Worm (Caenorhabditis elegans) whole organism, young adult: ENCODE data around the gene C33F10.8.

Experiments used
- B0261.1 ChIP-seq: sonication (generic microtip); optimal IDR thresholded peaks from 2 replicates; lab custom pipeline; 2016; ENCODE audit warnings: mild to moderate bottlenecking, missing genetic modification characterization, moderate library complexity, missing compliant biosample characterization
- C06A6.2 ChIP-seq: fragments of 200-800 bp; sonication (Bioruptor generic); conservative IDR thresholded peaks from 2 replicates; pipeline ENCODE4 v1.3.6; 2022; ENCODE audit warnings: missing genetic modification characterization, missing compliant biosample characterization
- C17E4.6 ChIP-seq: fragments of 200-800 bp; sonication (Bioruptor generic); IDR thresholded peaks from 2 replicates; pipeline ENCODE4 v1.3.6; 2022; ENCODE audit warnings: missing genetic modification reagents, missing genetic modification characterization, missing compliant biosample characterization
- D2030.7 ChIP-seq: fragments of 200-800 bp; sonication (Bioruptor generic); IDR thresholded peaks from 2 replicates; pipeline ENCODE4 v1.3.6; 2022; ENCODE audit warnings: missing genetic modification reagents, missing genetic modification characterization, missing compliant biosample characterization
- F37B4.10 ChIP-seq: fragments of 200-800 bp; sonication (Bioruptor generic); IDR thresholded peaks from 2 replicates; pipeline ENCODE4 v1.3.6; 2022; ENCODE audit warnings: missing genetic modification characterization, missing compliant biosample characterization
- F55B11.4 ChIP-seq: sonication (generic microtip); optimal IDR thresholded peaks from 2 replicates; lab custom pipeline; 2016; ENCODE audit warnings: missing compliant biosample characterization, missing genetic modification characterization, borderline replicate concordance; ENCODE audit not compliant: insufficient read depth
- akir-1 ChIP-seq: fragments of 200-800 bp; sonication (Bioruptor generic); optimal IDR thresholded peaks from 2 replicates; lab custom pipeline; 2018; ENCODE audit warnings: mild to moderate bottlenecking, missing genetic modification characterization, moderate library complexity, missing compliant biosample characterization
- bed-2 ChIP-seq: fragments of 200-800 bp; sonication (Bioruptor generic); IDR thresholded peaks from 2 replicates; pipeline ENCODE4 v1.3.6; 2022; ENCODE audit warnings: missing genetic modification reagents, missing genetic modification characterization, missing compliant biosample characterization
- cebp-1 ChIP-seq, 2 experiments: fragments of 200-800 bp in 1 of 2; sonication (Bioruptor generic) in 1 of 2; sonication (generic microtip) in 1 of 2; IDR thresholded peaks in 1 of 2; optimal IDR thresholded peaks in 1 of 2; 2 replicates each; pipeline versions ENCODE4 v1.3.6 to Lab custom; 2017 to 2022; ENCODE audit warnings: missing compliant biosample characterization in 2 of 2, missing genetic modification characterization in 2 of 2, mild to moderate bottlenecking in 1 of 2, missing genetic modification reagents in 1 of 2, moderate library complexity in 1 of 2
- cebp-2 ChIP-seq: fragments of 200-800 bp; sonication (Bioruptor generic); IDR thresholded peaks from 2 replicates; pipeline ENCODE4 v1.3.6; 2022; ENCODE audit warnings: missing genetic modification characterization, missing compliant biosample characterization
- dpff-1 ChIP-seq: sonication (generic microtip); optimal IDR thresholded peaks from 2 replicates; lab custom pipeline; 2017; ENCODE audit warnings: mild to moderate bottlenecking, missing genetic modification characterization, missing compliant biosample characterization
- efl-1 ChIP-seq: fragments of 150-350 bp; optimal IDR thresholded peaks from 2 replicates; lab custom pipeline; 2014; ENCODE audit warnings: missing biosample characterization, missing genetic modification reagents, missing genetic modification characterization
- egl-18 ChIP-seq: fragments of 200-800 bp; sonication (Bioruptor generic); IDR thresholded peaks from 2 replicates; pipeline ENCODE4 v1.3.6; 2022; ENCODE audit warnings: missing genetic modification reagents, missing genetic modification characterization, missing compliant biosample characterization
- egrh-3 ChIP-seq: fragments of 200-800 bp; sonication (Bioruptor generic); IDR thresholded peaks from 2 replicates; pipeline ENCODE4 v1.3.6; 2022; ENCODE audit warnings: missing genetic modification reagents, missing genetic modification characterization, missing compliant biosample characterization
- him-1 ChIP-seq: sonication (generic microtip); optimal IDR thresholded peaks from 2 replicates; lab custom pipeline; 2016; ENCODE audit warnings: missing genotype, missing genetic modification reagents, missing genetic modification characterization, missing compliant biosample characterization
- hrde-1 ChIP-seq: sonication (generic microtip); optimal IDR thresholded peaks from 2 replicates; lab custom pipeline; 2016; ENCODE audit warnings: missing genetic modification characterization, mild to moderate bottlenecking, missing compliant biosample characterization, moderate library complexity, missing genotype, missing genetic modification reagents, borderline replicate concordance
- lag-1 ChIP-seq: fragments of 200-800 bp; sonication (Bioruptor generic); IDR thresholded peaks from 2 replicates; pipeline ENCODE4 v1.3.6; 2022; ENCODE audit warnings: missing genetic modification reagents, missing genetic modification characterization, missing compliant biosample characterization
- lin-26 ChIP-seq: fragments of 200-800 bp; sonication (Bioruptor generic); IDR thresholded peaks from 2 replicates; pipeline ENCODE4 v1.3.6; 2022; ENCODE audit warnings: missing genetic modification reagents, missing genetic modification characterization, missing compliant biosample characterization
- lin-35 ChIP-seq, 3 experiments: fragments of 150-350 bp in 2 of 3; sonication (generic microtip) in 1 of 3; optimal IDR thresholded peaks; 2 replicates each; lab custom pipeline; 2014 to 2018; ENCODE audit warnings: missing biosample characterization in 3 of 3, missing genetic modification characterization in 3 of 3, missing genetic modification reagents in 3 of 3
- lin-40 ChIP-seq: sonication (generic microtip); optimal IDR thresholded peaks from 2 replicates; lab custom pipeline; 2016; ENCODE audit warnings: missing genetic modification characterization, mild to moderate bottlenecking, missing compliant biosample characterization, missing genotype, missing genetic modification reagents
- lin-54 ChIP-seq: fragments of 200-800 bp; sonication (Bioruptor generic); optimal IDR thresholded peaks from 2 replicates; lab custom pipeline; 2018; ENCODE audit warnings: mild to moderate bottlenecking, missing genetic modification characterization, missing compliant biosample characterization
- madf-3 ChIP-seq: fragments of 200-800 bp; sonication (Bioruptor generic); IDR thresholded peaks from 2 replicates; pipeline ENCODE4 v1.3.6; 2022; ENCODE audit warnings: missing genetic modification reagents, missing genetic modification characterization, missing compliant biosample characterization
- mcd-1 ChIP-seq: fragments of 200-800 bp; sonication (Bioruptor generic); IDR thresholded peaks from 2 replicates; pipeline ENCODE4 v1.3.6; 2022; ENCODE audit warnings: missing genetic modification reagents, missing genetic modification characterization, missing compliant biosample characterization
- nfya-1 ChIP-seq: sonication (generic microtip); optimal IDR thresholded peaks from 2 replicates; lab custom pipeline; 2017; ENCODE audit warnings: antibody characterized with exemption, missing compliant biosample characterization, missing genetic modification characterization, borderline replicate concordance; ENCODE audit not compliant: insufficient read depth
- nhr-120 ChIP-seq: fragments of 200-800 bp; sonication (Bioruptor generic); IDR thresholded peaks from 2 replicates; pipeline ENCODE4 v1.3.6; 2022; ENCODE audit warnings: missing genetic modification characterization, missing compliant biosample characterization
- nhr-179 ChIP-seq: sonication (generic microtip); optimal IDR thresholded peaks from 2 replicates; lab custom pipeline; 2016; ENCODE audit warnings: mild to moderate bottlenecking, missing genetic modification characterization, missing compliant biosample characterization
- pbrm-1 ChIP-seq: fragments of 200-800 bp; sonication (Bioruptor generic); IDR thresholded peaks from 2 replicates; pipeline ENCODE4 v1.3.6; 2022; ENCODE audit warnings: missing genetic modification reagents, missing genetic modification characterization, missing compliant biosample characterization
- repo-1 ChIP-seq: sonication (generic microtip); optimal IDR thresholded peaks from 2 replicates; lab custom pipeline; 2017; ENCODE audit warnings: mild to moderate bottlenecking, missing genetic modification characterization, missing compliant biosample characterization
- rpc-1 ChIP-seq, 2 experiments: fragments of 150-350 bp in 1 of 2; sonication (generic microtip) in 1 of 2; optimal IDR thresholded peaks; 2 replicates each; lab custom pipeline; 2014 to 2018; ENCODE audit warnings: missing biosample characterization in 1 of 2, missing genetic modification characterization in 1 of 2, missing genetic modification reagents in 1 of 2, missing genotype in 1 of 2
- sdz-38 ChIP-seq: sonication (generic microtip); optimal IDR thresholded peaks from 2 replicates; lab custom pipeline; 2016; ENCODE audit warnings: missing genotype, missing genetic modification characterization, missing compliant biosample characterization
- sea-2 ChIP-seq: fragments of 200-800 bp; sonication (Bioruptor generic); IDR thresholded peaks from 2 replicates; pipeline ENCODE4 v1.3.6; 2022; ENCODE audit warnings: missing genetic modification characterization, missing compliant biosample characterization
- snpc-1.3 ChIP-seq: sonication (generic microtip); optimal IDR thresholded peaks from 2 replicates; lab custom pipeline; 2017; ENCODE audit warnings: missing genetic modification characterization, mild to moderate bottlenecking, missing compliant biosample characterization, antibody characterized with exemption, moderate library complexity, missing genotype, missing genetic modification reagents; ENCODE audit not compliant: insufficient read depth
- tbx-9 ChIP-seq: sonication (generic microtip); optimal IDR thresholded peaks from 2 replicates; lab custom pipeline; 2016; ENCODE audit warnings: borderline replicate concordance, missing genetic modification characterization, inconsistent platforms, missing compliant biosample characterization
- tlf-1 ChIP-seq: fragments of 200-800 bp; sonication (Bioruptor generic); optimal IDR thresholded peaks from 2 replicates; lab custom pipeline; 2018; ENCODE audit warnings: mild to moderate bottlenecking, missing genetic modification characterization, missing compliant biosample characterization
- unc-62 ChIP-seq: fragments of 150-350 bp; optimal IDR thresholded peaks from 2 replicates; lab custom pipeline; 2014; ENCODE audit warnings: missing biosample characterization, missing genetic modification reagents, missing genetic modification characterization
- xnd-1 ChIP-seq: sonication (generic microtip); optimal IDR thresholded peaks from 2 replicates; lab custom pipeline; 2016; ENCODE audit warnings: missing genotype, missing genetic modification reagents, missing genetic modification characterization, missing compliant biosample characterization
- zim-3 ChIP-seq: sonication (generic microtip); optimal IDR thresholded peaks from 2 replicates; lab custom pipeline; 2017; ENCODE audit warnings: mild to moderate bottlenecking, missing genetic modification characterization, moderate library complexity, missing compliant biosample characterization
- ztf-6 ChIP-seq: fragments of 200-800 bp; sonication (Bioruptor generic); IDR thresholded peaks from 2 replicates; pipeline ENCODE4 v1.3.6; 2022; ENCODE audit warnings: missing genetic modification reagents, missing genetic modification characterization, missing compliant biosample characterization

The C33F10.8 gene

DNA sequence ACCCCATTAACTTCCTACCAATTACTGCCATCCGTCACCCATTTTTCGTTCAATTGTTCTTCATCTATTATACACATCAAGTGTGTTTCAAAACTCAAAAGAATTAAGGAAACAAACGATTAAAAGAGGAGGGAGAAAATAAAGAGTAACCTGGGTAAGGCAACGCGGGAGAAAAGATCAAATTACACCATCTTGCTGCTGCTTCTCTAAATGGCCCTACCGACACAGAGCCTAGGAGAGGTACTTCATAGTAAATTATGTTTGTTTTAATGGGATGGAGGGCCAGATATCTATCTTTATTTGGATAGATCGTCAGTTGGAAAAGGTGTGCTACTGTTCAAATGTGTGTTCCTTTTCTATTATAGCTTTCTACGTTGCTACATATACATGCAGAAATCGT is 9.7 kb downstream of the C33F10.8 start:
- TF ChIP-seq sea-2 (GFP tag; lab: Robert Waterston, UW) (no peak), lin-35 (GFP tag; optimal IDR thresholded peaks at IDR 0.05; lab: Kevin White, UChicago) (no peak), efl-1 (GFP tag; lab: Kevin White, UChicago) (no peak), egrh-3 (GFP tag; lab: Robert Waterston, UW) (no peak), ztf-6 (no peak), nhr-120 (no peak), cebp-1 (GFP tag; IDR thresholded peaks at IDR 0.05; lab: Robert Waterston, UW) (no peak), cebp-1 (tag; optimal IDR thresholded peaks at IDR 0.05; lab: Kevin White, UChicago) (no peak), lag-1 (no peak), F37B4.10 (GFP tag; lab: Robert Waterston, UW) (no peak), lin-54 (GFP tag; lab: Kevin White, UChicago) (no peak)

- TF ChIP-seq egl-18 (GFP tag; lab: Robert Waterston, UW) (no peak), C17E4.6 (no peak), D2030.7 (GFP tag; lab: Robert Waterston, UW) (no peak), bed-2 (no peak), rpc-1 (optimal IDR thresholded peaks at IDR 0.05; lab: Kevin White, UChicago) (no peak), rpc-1 (tag; optimal IDR thresholded peaks at IDR 0.05; lab: Kevin White, UChicago) (no peak), repo-1 (tag; lab: Kevin White, UChicago) (no peak), sdz-38 (tag; lab: Kevin White, UChicago) (no peak), nhr-179 (tag; lab: Kevin White, UChicago) (no peak), zim-3 (tag; lab: Kevin White, UChicago) (no peak), lin-40 (tag; lab: Kevin White, UChicago) (no peak), dpff-1 (tag; lab: Kevin White, UChicago) (no peak)
- TF ChIP-seq, all 124 proteins: peak for 0
Measured at ce11 chrII:4811986-4812385, 13.0 kb downstream of the C33F10.8 start, which contains the start of gene rig-6. TSS of gene rig-6 (minus strand) at chrII:4812086.

DNA sequence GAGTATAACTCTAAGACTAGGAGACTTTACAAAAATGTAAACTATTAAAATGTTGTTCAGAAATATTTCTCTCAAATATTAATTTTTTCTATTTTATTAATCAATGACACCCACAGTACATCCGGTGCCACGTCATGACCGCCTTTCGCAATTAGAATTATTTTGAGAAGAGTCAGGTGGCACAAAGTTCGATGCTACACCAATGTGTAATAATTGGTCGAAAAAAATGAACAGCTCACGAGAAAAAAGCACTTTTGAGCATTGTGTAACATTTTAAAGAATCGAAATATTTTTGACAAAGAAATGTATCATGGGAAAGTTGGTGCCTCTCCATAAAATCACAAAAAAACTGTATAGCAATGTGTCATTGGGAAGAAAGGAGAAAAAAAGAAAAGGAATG is 18.3 kb downstream of the C33F10.8 start:
- TF ChIP-seq egrh-3 (GFP tag; lab: Robert Waterston, UW) (no peak), nhr-120 (no peak), snpc-1.3 (tag; lab: Kevin White, UChicago) (no peak), mcd-1 (GFP tag; lab: Robert Waterston, UW) (no peak), lin-26 (no peak), nfya-1 (tag; lab: Kevin White, UChicago) (no peak), unc-62 (GFP tag; lab: Kevin White, UChicago) (no peak), tlf-1 (GFP tag; lab: Kevin White, UChicago) (no peak), cebp-2 (GFP tag; lab: Robert Waterston, UW) (no peak), pbrm-1 (GFP tag; lab: Robert Waterston, UW) (no peak), tbx-9 (tag; lab: Kevin White, UChicago) (no peak), madf-3 (GFP tag; lab: Robert Waterston, UW) (no peak), cebp-1 (GFP tag; IDR thresholded peaks at IDR 0.05; lab: Robert Waterston, UW) (no peak), cebp-1 (tag; optimal IDR thresholded peaks at IDR 0.05; lab: Kevin White, UChicago) (no peak), B0261.1 (no peak), C06A6.2 (no peak), D2030.7 (GFP tag; lab: Robert Waterston, UW) (no peak)

DNA sequence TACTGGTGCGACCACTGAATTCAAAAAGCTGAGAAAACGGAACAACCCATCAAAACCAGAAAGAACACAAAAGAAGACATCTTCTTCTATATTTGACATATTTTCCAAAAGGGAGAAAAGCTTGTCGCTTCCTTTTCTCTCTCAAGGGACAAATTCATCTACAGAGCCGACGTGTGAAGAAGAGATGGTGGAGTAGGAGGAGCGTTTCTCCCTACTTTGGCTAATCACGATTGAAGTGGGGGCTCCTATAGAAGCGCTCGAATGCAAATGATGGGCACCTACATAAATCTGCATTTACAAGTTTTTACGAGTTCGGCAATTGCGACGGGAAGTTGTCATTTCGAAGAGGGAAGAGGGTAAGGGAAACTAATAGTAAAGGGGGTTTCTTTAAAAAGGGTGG is 18.8 kb downstream of the C33F10.8 start:
- TF ChIP-seq tlf-1 (GFP tag; lab: Kevin White, UChicago) = no peak
- no peak for TF ChIP-seq F55B11.4
- no peak for TF ChIP-seq nfya-1 (tag; lab: Kevin White, UChicago)
- no peak for TF ChIP-seq xnd-1 (tag; lab: Kevin White, UChicago)
- no peak for TF ChIP-seq pbrm-1 (GFP tag; lab: Robert Waterston, UW)
- no peak for TF ChIP-seq tbx-9 (tag; lab: Kevin White, UChicago)
- no peak for TF ChIP-seq akir-1
- no peak for TF ChIP-seq him-1
- TF ChIP-seq hrde-1 = no peak
